Worm (Caenorhabditis elegans) whole organism, L1 larva: ENCODE results near the gene F52G3.5.

Source experiments
- aha-1 ChIP-seq: fragments of 150-350 bp; optimal IDR thresholded peaks from 2 replicates; lab custom pipeline; 2014; ENCODE audit warnings: missing biosample characterization, missing genetic modification characterization
- lir-3 ChIP-seq: sonication (generic microtip); optimal IDR thresholded peaks from 2 replicates; lab custom pipeline; 2016; ENCODE audit warnings: mild to moderate bottlenecking, missing genetic modification characterization, moderate library complexity, missing compliant biosample characterization; ENCODE audit not compliant: poor library complexity
- snu-23 ChIP-seq: sonication (generic microtip); optimal IDR thresholded peaks from 2 replicates; lab custom pipeline; 2016; ENCODE audit warnings: missing genetic modification characterization, missing compliant biosample characterization
- unc-62 ChIP-seq: fragments of 150-350 bp; optimal IDR thresholded peaks from 2 replicates; lab custom pipeline; 2014; ENCODE audit warnings: missing biosample characterization, missing genetic modification reagents, missing genetic modification characterization
- vab-15 ChIP-seq: sonication (generic microtip); optimal IDR thresholded peaks from 2 replicates; lab custom pipeline; 2017; ENCODE audit warnings: missing genotype, mild to moderate bottlenecking, missing genetic modification characterization, missing compliant biosample characterization
- zag-1 ChIP-seq: fragments of 150-350 bp; optimal IDR thresholded peaks from 2 replicates; lab custom pipeline; 2014; ENCODE audit warnings: missing biosample characterization, missing genetic modification characterization

ce11 chrX:17019098-17019497, 43.2 kb upstream of the F52G3.5 start:
- no peak for TF ChIP-seq unc-62
- no peak for TF ChIP-seq aha-1 (tag; lab: Kevin White, UChicago)
- TF ChIP-seq vab-15 (tag; lab: Kevin White, UChicago), result no peak
- no peak for TF ChIP-seq lir-3 (tag; lab: Kevin White, UChicago)
- TF ChIP-seq zag-1 (tag; lab: Kevin White, UChicago), result no peak
- no peak for TF ChIP-seq snu-23
